Worm (Caenorhabditis elegans) whole organism, L4 larva: ENCODE data around the gene C06G3.3.
A peak's percentile ranks its signal among the peaks of the same experiment; 100 is the strongest.

ENCODE experiments used
- D1046.2 ChIP-seq: fragments of 200-800 bp; sonication (Bioruptor generic); IDR thresholded peaks from 2 replicates; pipeline ENCODE4 v1.3.6; 2022; ENCODE audit warnings: missing genetic modification characterization, missing compliant biosample characterization
- F10B5.3 ChIP-seq: sonication (generic microtip); optimal IDR thresholded peaks from 2 replicates; lab custom pipeline; 2016; ENCODE audit warnings: mild to moderate bottlenecking, missing genetic modification characterization, missing compliant biosample characterization
- F26F4.8 ChIP-seq: fragments of 200-800 bp; sonication (Bioruptor generic); conservative IDR thresholded peaks from 2 replicates; pipeline ENCODE4 v1.3.6; 2022; ENCODE audit warnings: missing genetic modification characterization, missing compliant biosample characterization
- R02D3.7 ChIP-seq: fragments of 150-350 bp; sonication (generic microtip); optimal IDR thresholded peaks from 3 replicates; lab custom pipeline; 2014; ENCODE audit warnings: missing biosample characterization, missing genetic modification characterization
- T26A8.4 ChIP-seq: fragments of 200-800 bp; sonication (Bioruptor generic); IDR thresholded peaks from 2 replicates; pipeline ENCODE4 v1.3.6; 2022; ENCODE audit warnings: missing genetic modification characterization, missing compliant biosample characterization
- ZK337.2 ChIP-seq: fragments of 200-800 bp; sonication (Bioruptor generic); IDR thresholded peaks from 2 replicates; pipeline ENCODE4 v1.3.6; 2022; ENCODE audit warnings: missing genetic modification reagents, missing genetic modification characterization, missing compliant biosample characterization
- ZK546.5 ChIP-seq, 2 experiments: sonication (generic microtip); optimal IDR thresholded peaks; 2 replicates each; lab custom pipeline; 2017; ENCODE audit warnings: missing biosample characterization in 2 of 2, missing genetic modification characterization in 2 of 2
- aha-1 ChIP-seq: fragments of 150-350 bp; peaks from one replicate; lab custom pipeline; 2014; ENCODE audit warnings: missing biosample characterization, missing genetic modification characterization
- attf-4 ChIP-seq: sonication (generic microtip); optimal IDR thresholded peaks from 3 replicates; lab custom pipeline; 2017; ENCODE audit warnings: missing biosample characterization, missing genetic modification characterization
- ceh-44 ChIP-seq: fragments of 200-800 bp; sonication (Bioruptor generic); IDR thresholded peaks from 2 replicates; pipeline ENCODE4 v1.3.6; 2022; ENCODE audit warnings: missing genetic modification reagents, missing genetic modification characterization, missing compliant biosample characterization
- ces-1 ChIP-seq: fragments of 150-350 bp; sonication (generic microtip); optimal IDR thresholded peaks from 4 replicates; lab custom pipeline; 2014; ENCODE audit warnings: missing biosample characterization, missing genetic modification reagents, missing genetic modification characterization
- ctbp-1 ChIP-seq: fragments of 200-800 bp; sonication (Bioruptor generic); IDR thresholded peaks from 2 replicates; pipeline ENCODE4 v1.3.6; 2022; ENCODE audit warnings: missing genetic modification reagents, missing genetic modification characterization, missing compliant biosample characterization
- daf-12 ChIP-seq: fragments of 150-350 bp; optimal IDR thresholded peaks from 2 replicates; lab custom pipeline; 2014; ENCODE audit warnings: missing biosample characterization, missing genetic modification reagents, missing genetic modification characterization
- daf-16 ChIP-seq, 3 experiments: sonication (generic microtip); optimal IDR thresholded peaks; 2 replicates each; lab custom pipeline; 2016 to 2017; ENCODE audit warnings: missing genetic modification characterization in 3 of 3, missing genetic modification reagents in 3 of 3, mild to moderate bottlenecking in 2 of 3, missing compliant biosample characterization in 2 of 3, missing biosample characterization in 1 of 3, moderate library complexity in 1 of 3
- dmd-6 ChIP-seq: fragments of 200-800 bp; sonication (Bioruptor generic); IDR thresholded peaks from 2 replicates; pipeline ENCODE4 v1.3.6; 2022; ENCODE audit warnings: missing genetic modification reagents, missing genetic modification characterization, missing compliant biosample characterization
- dmd-8 ChIP-seq: fragments of 200-800 bp; sonication (Bioruptor generic); IDR thresholded peaks from 2 replicates; pipeline ENCODE4 v1.3.6; 2022; ENCODE audit warnings: missing genetic modification characterization, missing compliant biosample characterization
- dpl-1 ChIP-seq: fragments of 150-350 bp; optimal IDR thresholded peaks from 2 replicates; lab custom pipeline; 2014; ENCODE audit warnings: missing biosample characterization, missing genetic modification reagents, missing genetic modification characterization
- dve-1 ChIP-seq: sonication (generic microtip); optimal IDR thresholded peaks from 2 replicates; lab custom pipeline; 2017; ENCODE audit warnings: antibody characterized with exemption, mild to moderate bottlenecking, missing genetic modification characterization, missing compliant biosample characterization; ENCODE audit not compliant: insufficient read depth
- hlh-11 ChIP-seq: fragments of 200-800 bp; sonication (Bioruptor generic); optimal IDR thresholded peaks from 2 replicates; lab custom pipeline; 2018; ENCODE audit warnings: mild to moderate bottlenecking, missing genetic modification characterization, missing compliant biosample characterization
- jun-1 ChIP-seq: fragments of 150-350 bp; optimal IDR thresholded peaks from 2 replicates; lab custom pipeline; 2014; ENCODE audit warnings: missing biosample characterization, missing genetic modification reagents, missing genetic modification characterization
- lin-13 ChIP-seq: fragments of 150-350 bp; optimal IDR thresholded peaks from 2 replicates; lab custom pipeline; 2014; ENCODE audit warnings: missing biosample characterization, missing genetic modification reagents, missing genetic modification characterization
- lin-29 ChIP-seq: fragments of 200-800 bp; sonication (Bioruptor generic); IDR thresholded peaks from 2 replicates; pipeline ENCODE4 v1.3.6; 2022; ENCODE audit warnings: missing genetic modification reagents, missing genetic modification characterization, missing compliant biosample characterization
- lin-39 ChIP-seq: fragments of 150-350 bp; optimal IDR thresholded peaks from 2 replicates; lab custom pipeline; 2014; ENCODE audit warnings: missing biosample characterization, missing genetic modification reagents, missing genetic modification characterization
- lir-3 ChIP-seq: sonication (generic microtip); optimal IDR thresholded peaks from 2 replicates; lab custom pipeline; 2016; ENCODE audit warnings: mild to moderate bottlenecking, missing genetic modification characterization, missing compliant biosample characterization
- madf-9 ChIP-seq: fragments of 200-800 bp; sonication (Bioruptor generic); conservative IDR thresholded peaks from 2 replicates; pipeline ENCODE4 v1.3.6; 2022; ENCODE audit warnings: missing genetic modification reagents, missing genetic modification characterization, missing compliant biosample characterization
- mep-1 ChIP-seq: fragments of 150-350 bp; sonication (generic microtip); optimal IDR thresholded peaks from 3 replicates; lab custom pipeline; 2014; ENCODE audit warnings: missing biosample characterization, missing genetic modification characterization
- mes-2 ChIP-seq: sonication (generic microtip); optimal IDR thresholded peaks from 2 replicates; lab custom pipeline; 2016; ENCODE audit warnings: missing genotype, mild to moderate bottlenecking, missing genetic modification characterization, missing compliant biosample characterization; ENCODE audit not compliant: poor library complexity, severe bottlenecking
- mxl-3 ChIP-seq: fragments of 200-800 bp; sonication (Bioruptor generic); optimal IDR thresholded peaks from 2 replicates; lab custom pipeline; 2018; ENCODE audit warnings: mild to moderate bottlenecking, missing genetic modification characterization, missing compliant biosample characterization
- nhr-10 ChIP-seq: fragments of 150-350 bp; optimal IDR thresholded peaks from 2 replicates; lab custom pipeline; 2014; ENCODE audit warnings: missing biosample characterization, missing genetic modification characterization
- nhr-111 ChIP-seq: fragments of 200-800 bp; sonication (Bioruptor generic); optimal IDR thresholded peaks from 2 replicates; lab custom pipeline; 2018; ENCODE audit warnings: mild to moderate bottlenecking, missing genetic modification characterization, missing compliant biosample characterization
- nhr-237 ChIP-seq: sonication (generic microtip); optimal IDR thresholded peaks from 2 replicates; lab custom pipeline; 2017; ENCODE audit warnings: missing biosample characterization, missing genetic modification characterization
- nhr-28 ChIP-seq: fragments of 150-350 bp; optimal IDR thresholded peaks from 2 replicates; lab custom pipeline; 2014; ENCODE audit warnings: missing biosample characterization, missing genetic modification characterization
- nhr-41 ChIP-seq: fragments of 200-800 bp; sonication (Bioruptor generic); IDR thresholded peaks from 2 replicates; pipeline ENCODE4 v1.3.6; 2022; ENCODE audit warnings: missing genetic modification reagents, missing genetic modification characterization, missing compliant biosample characterization
- nhr-48 ChIP-seq: sonication (generic microtip); optimal IDR thresholded peaks from 2 replicates; lab custom pipeline; 2016; ENCODE audit warnings: mild to moderate bottlenecking, missing genetic modification characterization, missing compliant biosample characterization
- pqm-1 ChIP-seq: sonication (generic microtip); optimal IDR thresholded peaks from 2 replicates; lab custom pipeline; 2017; ENCODE audit warnings: missing biosample characterization, missing genetic modification characterization
- saeg-2 ChIP-seq: fragments of 200-800 bp; sonication (Bioruptor generic); IDR thresholded peaks from 2 replicates; pipeline ENCODE4 v1.3.6; 2022; ENCODE audit warnings: missing genetic modification reagents, missing genetic modification characterization, missing compliant biosample characterization
- sdz-12 ChIP-seq: fragments of 200-800 bp; sonication (Bioruptor generic); optimal IDR thresholded peaks from 2 replicates; lab custom pipeline; 2018; ENCODE audit warnings: mild to moderate bottlenecking, missing genetic modification characterization, missing compliant biosample characterization
- spr-1 ChIP-seq: sonication (generic microtip); optimal IDR thresholded peaks from 2 replicates; lab custom pipeline; 2016; ENCODE audit warnings: mild to moderate bottlenecking, missing genetic modification characterization, missing compliant biosample characterization
- tra-1 ChIP-seq: fragments of 200-800 bp; sonication (Bioruptor generic); IDR thresholded peaks from 2 replicates; pipeline ENCODE4 v1.3.6; 2022; ENCODE audit warnings: missing genetic modification reagents, missing genetic modification characterization, missing compliant biosample characterization
- unc-130 ChIP-seq: sonication (generic microtip); optimal IDR thresholded peaks from 2 replicates; lab custom pipeline; 2016; ENCODE audit warnings: missing genetic modification reagents, missing genetic modification characterization, missing compliant biosample characterization
- vab-7 ChIP-seq: fragments of 200-800 bp; sonication (Bioruptor generic); IDR thresholded peaks from 2 replicates; pipeline ENCODE4 v1.3.6; 2022; ENCODE audit warnings: missing genetic modification reagents, missing genetic modification characterization, missing compliant biosample characterization
- zip-2 ChIP-seq: fragments of 150-350 bp; optimal IDR thresholded peaks from 2 replicates; lab custom pipeline; 2014; ENCODE audit warnings: missing biosample characterization, missing genetic modification characterization
- ztf-7 ChIP-seq: fragments of 150-350 bp; optimal IDR thresholded peaks from 2 replicates; lab custom pipeline; 2014; ENCODE audit warnings: missing biosample characterization, missing genetic modification characterization

C06G3.3 gene

DNA sequence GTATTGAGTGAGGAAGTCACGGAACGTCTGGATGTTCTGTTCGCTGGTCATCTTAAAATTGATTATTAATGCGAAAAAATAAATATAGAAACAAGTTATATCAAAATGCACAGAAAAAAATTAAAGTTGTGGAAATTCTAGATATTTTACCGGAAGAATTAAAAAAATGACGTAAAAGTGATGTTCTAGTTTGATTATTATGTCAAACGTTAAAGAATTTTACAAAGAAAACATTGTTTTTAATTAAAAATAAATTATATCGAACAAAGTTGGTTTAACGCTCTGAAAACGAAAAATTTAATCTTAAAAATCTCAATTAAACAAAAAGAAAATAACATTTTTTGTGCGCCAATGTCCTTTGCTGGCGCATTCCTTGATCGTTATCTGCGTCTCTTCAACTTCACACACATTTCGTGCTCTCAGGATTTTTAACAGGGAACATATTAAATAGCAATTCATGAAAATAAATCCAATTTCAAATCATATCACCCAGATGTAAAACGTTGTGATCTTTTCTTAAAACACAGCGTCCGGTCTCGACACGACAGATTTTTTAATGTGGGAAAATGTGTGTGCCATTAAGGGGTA, 8.7 kb downstream of the C06G3.3 start, which contains the start of gene tin-9.1 (continued):
- TF ChIP-seq jun-1 (tag; lab: Kevin White, UChicago) (no peak), D1046.2 (GFP tag; lab: Robert Waterston, UW) (no peak), spr-1 (tag; lab: Kevin White, UChicago) (peak; percentile 12), lir-3 (tag; lab: Kevin White, UChicago) (no peak), F26F4.8 (GFP tag; lab: Robert Waterston, UW) (no peak), pqm-1 (tag; lab: Kevin White, UChicago) (no peak), mep-1 (tag; lab: Kevin White, UChicago) (peak; percentile 55), lin-13 (GFP tag; lab: Kevin White, UChicago) (peak; percentile 48), attf-4 (no peak), T26A8.4 (GFP tag; lab: Robert Waterston, UW) (peak; percentile 28; the same call in 1 of the 2 replicates), dpl-1 (GFP tag; lab: Kevin White, UChicago) (peak; percentile 75), ceh-44 (GFP tag; lab: Robert Waterston, UW) (no peak)
- TF ChIP-seq, all 104 proteins: peak for 24

DNA sequence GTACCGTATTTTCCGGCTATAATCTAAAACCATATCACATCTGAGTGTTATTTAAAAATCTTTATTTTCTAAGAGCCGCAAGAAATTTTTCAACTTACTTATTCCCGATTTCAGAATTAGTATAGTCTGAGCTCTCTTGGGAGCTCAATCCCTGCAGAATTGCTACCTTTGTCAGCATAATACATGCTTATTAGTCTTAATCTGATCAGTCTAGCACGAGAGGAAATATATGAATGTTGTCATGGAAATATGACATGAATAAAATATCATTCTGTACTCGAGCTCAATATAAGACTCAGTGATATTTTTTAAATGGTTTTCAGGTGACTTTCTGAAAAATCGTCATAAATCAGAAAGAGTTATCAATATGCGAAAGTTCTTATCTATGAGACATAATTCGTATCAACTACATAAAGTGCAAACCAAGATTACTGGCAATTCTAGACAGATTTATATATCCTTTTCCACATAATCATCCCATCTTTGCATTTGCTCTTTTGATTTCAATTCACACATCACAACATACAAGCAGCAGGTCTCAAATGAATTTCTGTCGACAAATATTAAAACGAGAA, 9.5 kb downstream of the C06G3.3 start:
- TF ChIP-seq aha-1 (tag; lab: Kevin White, UChicago) (peak; percentile 19), daf-16 (GFP tag; optimal IDR thresholded peaks at IDR 0.05; lab: Kevin White, UChicago) (no peak), daf-16 (tag; optimal IDR thresholded peaks at IDR 0.05; lab: Kevin White, UChicago) (peak; percentile 20), dve-1 (tag; lab: Kevin White, UChicago) (peak; percentile 20), nhr-28 (tag; lab: Kevin White, UChicago) (peak; percentile 35), ctbp-1 (GFP tag; lab: Robert Waterston, UW) (no peak), pqm-1 (tag; lab: Kevin White, UChicago) (peak; percentile 66), dmd-6 (peak; percentile 33; the same call in 1 of the 2 replicates), ztf-7 (no peak), tra-1 (GFP tag; lab: Robert Waterston, UW) (no peak)

DNA sequence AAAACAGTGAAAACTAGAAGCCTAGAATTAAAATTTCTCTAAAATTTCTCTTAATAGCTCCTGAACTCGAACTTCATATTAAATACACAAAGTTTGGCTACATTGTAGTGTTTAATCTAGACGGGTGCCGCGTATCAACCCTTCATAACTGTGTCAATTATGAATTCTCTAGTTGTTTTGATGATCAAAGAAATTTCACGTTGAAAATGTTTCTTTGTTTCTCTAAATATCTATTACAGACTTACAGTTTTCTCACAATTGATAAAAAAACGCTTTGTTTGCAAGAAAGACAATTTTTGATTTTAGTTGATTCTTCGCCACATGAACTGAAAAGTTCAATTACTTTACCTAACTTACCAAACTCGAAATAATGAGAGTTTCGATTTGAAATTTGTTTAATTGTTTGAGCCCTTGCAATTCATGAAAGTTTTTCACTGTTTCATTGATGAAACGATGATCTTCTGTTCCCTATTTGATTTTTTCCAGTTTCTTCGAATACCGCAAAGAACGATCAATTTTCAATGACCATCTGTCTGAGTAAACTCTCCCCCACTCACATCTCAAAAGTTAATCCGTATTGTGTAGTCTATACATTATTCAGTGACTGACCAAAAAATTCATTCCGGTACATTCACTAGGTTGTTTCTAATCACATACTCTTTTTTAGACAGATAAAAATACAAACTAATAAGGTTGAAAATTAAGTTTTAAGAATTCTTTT, 10.9 kb downstream of the C06G3.3 start:
- TF ChIP-seq aha-1 (tag; lab: Kevin White, UChicago) (peak; percentile 0), nhr-111 (GFP tag; lab: Kevin White, UChicago) (no peak), lin-29 (GFP tag; lab: Robert Waterston, UW) (no peak), vab-7 (no peak), pqm-1 (tag; lab: Kevin White, UChicago) (peak; percentile 34), mep-1 (tag; lab: Kevin White, UChicago) (no peak), dve-1 (tag; lab: Kevin White, UChicago) (peak; percentile 36), mes-2 (peak; percentile 12), sdz-12 (GFP tag; lab: Kevin White, UChicago) (no peak), ZK546.5 (tag; optimal IDR thresholded peaks at IDR 0.05; lab: Kevin White, UChicago) (no peak), daf-12 (tag; lab: Kevin White, UChicago) (no peak), lin-39 (tag; lab: Kevin White, UChicago) (no peak), tra-1 (GFP tag; lab: Robert Waterston, UW) (no peak), nhr-41 (GFP tag; lab: Robert Waterston, UW) (no peak), unc-130 (no peak), daf-16 (GFP tag; optimal IDR thresholded peaks at IDR 0.05; lab: Kevin White, UChicago) (no peak), daf-16 (tag; optimal IDR thresholded peaks at IDR 0.05; lab: Kevin White, UChicago) (peak; percentile 46), R02D3.7 (tag; lab: Kevin White, UChicago) (no peak), hlh-11 (tag; lab: Kevin White, UChicago) (peak; percentile 24), F10B5.3 (tag; lab: Kevin White, UChicago) (no peak), dmd-6 (peak; percentile 82), nhr-28 (tag; lab: Kevin White, UChicago) (peak; percentile 23), madf-9 (GFP tag; lab: Robert Waterston, UW) (no peak), nhr-237 (no peak), mxl-3 (GFP tag; lab: Kevin White, UChicago) (no peak), nhr-10 (tag; lab: Kevin White, UChicago) (peak; percentile 68), ces-1 (no peak), dmd-8 (GFP tag; lab: Robert Waterston, UW) (no peak), ZK337.2 (GFP tag; lab: Robert Waterston, UW) (no peak), saeg-2 (GFP tag; lab: Robert Waterston, UW) (no peak), nhr-48 (tag; lab: Kevin White, UChicago) (peak; percentile 24), zip-2 (tag; lab: Kevin White, UChicago) (no peak)
